Fruit fly (Drosophila melanogaster) whole organism, embryonic: ENCODE measurements around the gene inaE.

Source experiments
- BEAF-32 ChIP-seq: fragments of 200-800 bp; sonication (Bioruptor generic); optimal IDR thresholded peaks from 3 replicates; lab custom pipeline; 2017; ENCODE audit warnings: missing biosample characterization, missing genetic modification characterization, mild to moderate bottlenecking, moderate library complexity, missing genetic modification reagents
- Bgb ChIP-seq: fragments of 200-800 bp; sonication (Bioruptor generic); IDR thresholded peaks from 2 replicates; pipeline ENCODE4 v1.3.6; 2022; ENCODE audit warnings: missing biosample characterization, missing genetic modification characterization; ENCODE audit not compliant: partially characterized antibody
- BtbVII ChIP-seq: fragments of 200-800 bp; sonication (Bioruptor generic); optimal IDR thresholded peaks from 3 replicates; lab custom pipeline; 2017; ENCODE audit warnings: missing biosample characterization, mild to moderate bottlenecking, missing genetic modification characterization
- CG10147 ChIP-seq: fragments of 200-800 bp; sonication (Bioruptor generic); optimal IDR thresholded peaks from 2 replicates; lab custom pipeline; 2019; ENCODE audit warnings: missing biosample characterization, mild to moderate bottlenecking, missing genetic modification characterization, moderate library complexity
- CG12659 ChIP-seq: fragments of 200-800 bp; sonication (Bioruptor generic); optimal IDR thresholded peaks from 3 replicates; lab custom pipeline; 2017; ENCODE audit warnings: mild to moderate bottlenecking, missing biosample characterization, missing genetic modification reagents, missing genetic modification characterization
- CG13287 ChIP-seq: fragments of 200-800 bp; sonication (Bioruptor generic); IDR thresholded peaks from 2 replicates; pipeline ENCODE4 v1.3.6; 2022; ENCODE audit warnings: missing biosample characterization, missing genetic modification characterization; ENCODE audit not compliant: partially characterized antibody
- CG13296 ChIP-seq: fragments of 200-800 bp; sonication (Bioruptor generic); optimal IDR thresholded peaks from 3 replicates; lab custom pipeline; 2018; ENCODE audit warnings: missing biosample characterization, mild to moderate bottlenecking, missing genetic modification characterization
- CG17568 ChIP-seq: fragments of 200-800 bp; sonication (Bioruptor generic); optimal IDR thresholded peaks from 2 replicates; lab custom pipeline; 2018; ENCODE audit warnings: missing biosample characterization, mild to moderate bottlenecking, missing genetic modification characterization, moderate library complexity
- CG2116 ChIP-seq: fragments of 200-800 bp; sonication (Bioruptor generic); optimal IDR thresholded peaks from 3 replicates; lab custom pipeline; 2018; ENCODE audit warnings: missing biosample characterization, mild to moderate bottlenecking, missing genetic modification characterization
- CG4404 ChIP-seq: fragments of 200-800 bp; sonication (Bioruptor generic); IDR thresholded peaks from 2 replicates; pipeline ENCODE4 v1.3.6; 2022; ENCODE audit warnings: missing biosample characterization, missing genetic modification characterization
- CG6791 ChIP-seq: fragments of 200-800 bp; sonication (Bioruptor generic); IDR thresholded peaks from 3 replicates; pipeline ENCODE4 v1.3.6; 2022; ENCODE audit warnings: missing biosample characterization, missing genetic modification characterization; ENCODE audit not compliant: partially characterized antibody
- Dek ChIP-seq: fragments of 200-800 bp; sonication (Bioruptor generic); optimal IDR thresholded peaks from 3 replicates; lab custom pipeline; 2019; ENCODE audit warnings: missing biosample characterization, mild to moderate bottlenecking, missing genetic modification characterization, moderate library complexity
- Dfd ChIP-seq, 2 experiments: fragments of >200 bp; optimal IDR thresholded peaks; 2 replicates each; lab custom pipeline; 2017; ENCODE audit warnings: missing biosample characterization in 2 of 2, missing genetic modification characterization in 2 of 2
- E2f2 ChIP-seq: fragments of 200-800 bp; sonication (Bioruptor generic); IDR thresholded peaks from 2 replicates; pipeline ENCODE4 v1.3.6; 2022; ENCODE audit warnings: missing biosample characterization, missing genetic modification characterization
- Ets65A ChIP-seq: fragments of 200-800 bp; sonication (Bioruptor generic); peaks from one replicate; lab custom pipeline; 2016; ENCODE audit warnings: missing biosample characterization, missing genetic modification characterization
- GATAe ChIP-seq: fragments of 200-800 bp; sonication (Bioruptor generic); conservative IDR thresholded peaks from 2 replicates; pipeline ENCODE4 v1.3.6; 2022; ENCODE audit warnings: missing biosample characterization, missing genetic modification characterization
- Hmr ChIP-seq: fragments of 200-800 bp; sonication (Bioruptor generic); optimal IDR thresholded peaks from 3 replicates; lab custom pipeline; 2017; ENCODE audit warnings: mild to moderate bottlenecking, missing biosample characterization, missing genetic modification reagents, missing genetic modification characterization
- Hr3 ChIP-seq: fragments of 200-800 bp; sonication (Bioruptor generic); optimal IDR thresholded peaks from 3 replicates; lab custom pipeline; 2016; ENCODE audit warnings: missing biosample characterization, missing genetic modification characterization
- Lhr ChIP-seq: fragments of 200-800 bp; sonication (Bioruptor generic); optimal IDR thresholded peaks from 3 replicates; lab custom pipeline; 2017; ENCODE audit warnings: mild to moderate bottlenecking, missing biosample characterization, missing genetic modification reagents, missing genetic modification characterization
- MESR4 ChIP-seq: fragments of 200-800 bp; sonication (Bioruptor generic); optimal IDR thresholded peaks from 2 replicates; lab custom pipeline; 2018; ENCODE audit warnings: missing biosample characterization, mild to moderate bottlenecking, missing genetic modification characterization, moderate library complexity
- Med ChIP-seq: fragments of 200-800 bp; sonication (Bioruptor generic); peaks from one replicate; lab custom pipeline; 2016; ENCODE audit warnings: missing biosample characterization, missing genetic modification characterization, mild to moderate bottlenecking, inconsistent platforms, moderate library complexity
- Opbp ChIP-seq: fragments of 200-800 bp; sonication (Bioruptor generic); IDR thresholded peaks from 3 replicates; pipeline ENCODE4 v1.3.6; 2022; ENCODE audit warnings: missing biosample characterization, missing genetic modification characterization; ENCODE audit not compliant: partially characterized antibody
- Xbp1 ChIP-seq: fragments of 200-800 bp; sonication (Bioruptor generic); optimal IDR thresholded peaks from 3 replicates; lab custom pipeline; 2016; ENCODE audit warnings: missing biosample characterization, mild to moderate bottlenecking, missing genetic modification characterization
- bsh ChIP-seq, 2 experiments: fragments of 200-800 bp; sonication (Bioruptor generic); optimal IDR thresholded peaks; 2 replicates each; lab custom pipeline; 2017 to 2018; ENCODE audit warnings: mild to moderate bottlenecking in 2 of 2, missing biosample characterization in 2 of 2, missing genetic modification characterization in 2 of 2, moderate library complexity in 1 of 2
- cg ChIP-seq: fragments of 200-800 bp; sonication (Bioruptor generic); optimal IDR thresholded peaks from 3 replicates; lab custom pipeline; 2019; ENCODE audit warnings: missing biosample characterization, mild to moderate bottlenecking, missing genetic modification characterization, moderate library complexity
- fd96Cb ChIP-seq: fragments of 200-800 bp; sonication (Bioruptor generic); optimal IDR thresholded peaks from 2 replicates; lab custom pipeline; 2018; ENCODE audit warnings: missing biosample characterization, mild to moderate bottlenecking, missing genetic modification characterization, moderate library complexity
- gfzf ChIP-seq: fragments of 200-800 bp; sonication (Bioruptor generic); optimal IDR thresholded peaks from 2 replicates; lab custom pipeline; 2016; ENCODE audit warnings: missing biosample characterization, mild to moderate bottlenecking, missing genetic modification characterization, moderate library complexity
- gro ChIP-seq: fragments of 200-800 bp; sonication (Bioruptor generic); optimal IDR thresholded peaks from 2 replicates; lab custom pipeline; 2016; ENCODE audit warnings: missing biosample characterization, missing genetic modification characterization
- ind ChIP-seq: fragments of 200-800 bp; sonication (Bioruptor generic); optimal IDR thresholded peaks from 3 replicates; lab custom pipeline; 2016; ENCODE audit warnings: missing biosample characterization, missing genetic modification characterization
- knrl ChIP-seq: fragments of 200-800 bp; sonication (Bioruptor generic); IDR thresholded peaks from 3 replicates; pipeline ENCODE4 v1.3.6; 2022; ENCODE audit warnings: missing biosample characterization, missing genetic modification characterization; ENCODE audit not compliant: partially characterized antibody
- lilli ChIP-seq: fragments of 200-800 bp; sonication (Bioruptor generic); optimal IDR thresholded peaks from 3 replicates; lab custom pipeline; 2016; ENCODE audit warnings: missing biosample characterization, missing genetic modification characterization
- lov ChIP-seq, 2 experiments: fragments of 200-800 bp in 1 of 2; fragments of >200 bp in 1 of 2; sonication (Bioruptor generic) in 1 of 2; IDR thresholded peaks in 1 of 2; optimal IDR thresholded peaks in 1 of 2; 2 replicates in 1 of 2; 3 replicates in 1 of 2; pipeline versions ENCODE4 v1.3.6 to Lab custom; 2017 to 2022; ENCODE audit warnings: missing biosample characterization in 1 of 2, missing genetic modification characterization in 1 of 2
- mam ChIP-seq: fragments of 200-800 bp; sonication (Bioruptor generic); optimal IDR thresholded peaks from 3 replicates; lab custom pipeline; 2016; ENCODE audit warnings: missing biosample characterization, missing genetic modification characterization
- pho ChIP-seq: fragments of 200-800 bp; sonication (Bioruptor generic); optimal IDR thresholded peaks from 2 replicates; lab custom pipeline; 2016; ENCODE audit warnings: missing biosample characterization, missing genetic modification characterization
- pum ChIP-seq: fragments of 200-800 bp; sonication (Bioruptor generic); optimal IDR thresholded peaks from 2 replicates; lab custom pipeline; 2016; ENCODE audit warnings: missing biosample characterization, missing genetic modification characterization
- pzg ChIP-seq: fragments of 200-800 bp; sonication (Bioruptor generic); optimal IDR thresholded peaks from 3 replicates; lab custom pipeline; 2018; ENCODE audit warnings: missing biosample characterization, mild to moderate bottlenecking, missing genetic modification characterization, moderate library complexity
- sc ChIP-seq, 3 experiments: fragments of >200 bp in 2 of 3; fragments of 200-800 bp in 1 of 3; sonication (Bioruptor generic) in 1 of 3; optimal IDR thresholded peaks; 2 replicates in 2 of 3; 3 replicates in 1 of 3; lab custom pipeline; 2017; ENCODE audit warnings: mild to moderate bottlenecking in 1 of 3, missing biosample characterization in 1 of 3, missing genetic modification characterization in 1 of 3, missing genetic modification reagents in 1 of 3
- sob ChIP-seq: fragments of 200-800 bp; sonication (Bioruptor generic); IDR thresholded peaks from 2 replicates; pipeline ENCODE4 v1.3.6; 2022; ENCODE audit warnings: missing biosample characterization, missing genetic modification characterization
- sqz ChIP-seq: fragments of 200-800 bp; sonication (Bioruptor generic); optimal IDR thresholded peaks from 3 replicates; lab custom pipeline; 2018; ENCODE audit warnings: missing biosample characterization, mild to moderate bottlenecking, missing genetic modification characterization
- stc ChIP-seq: fragments of 200-800 bp; sonication (Bioruptor generic); IDR thresholded peaks from 2 replicates; pipeline ENCODE4 v1.3.6; 2022; ENCODE audit warnings: missing biosample characterization, missing genetic modification characterization
- ttk ChIP-seq: fragments of 200-800 bp; sonication (Bioruptor generic); IDR thresholded peaks from 2 replicates; pipeline ENCODE4 v2.1.2; 2022; ENCODE audit warnings: missing biosample characterization, missing genetic modification characterization
- unc-4 ChIP-seq: fragments of 200-800 bp; sonication (Bioruptor generic); IDR thresholded peaks from 2 replicates; pipeline ENCODE4 v1.3.6; 2022; ENCODE audit warnings: missing biosample characterization, missing genetic modification characterization; ENCODE audit not compliant: partially characterized antibody
- usp ChIP-seq: fragments of >200 bp; optimal IDR thresholded peaks from 2 replicates; lab custom pipeline; 2017; ENCODE audit warnings: missing biosample characterization, missing genetic modification characterization
- zfh2 ChIP-seq: fragments of 200-800 bp; sonication (Bioruptor generic); optimal IDR thresholded peaks from 2 replicates; lab custom pipeline; 2016; ENCODE audit warnings: missing biosample characterization, missing genetic modification characterization

The inaE gene

DNA sequence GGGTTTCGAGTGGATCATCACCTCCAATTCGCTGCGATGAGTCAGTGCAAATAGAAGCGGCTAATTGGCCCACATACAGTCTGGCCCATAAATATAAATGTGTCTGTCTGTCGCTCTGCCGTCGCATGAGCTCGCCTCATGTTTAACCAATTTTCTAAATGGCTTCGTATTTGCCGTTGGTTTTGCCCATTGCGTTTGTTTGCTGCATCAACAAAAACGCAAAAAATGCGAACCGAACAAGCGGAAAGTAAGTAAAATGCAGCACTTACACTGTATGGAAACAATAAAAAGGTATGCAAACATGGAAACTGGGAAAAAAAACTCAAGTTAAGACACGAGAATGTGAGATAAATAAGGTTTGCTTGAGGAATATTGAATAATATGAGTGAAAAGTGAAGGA lies 60.0 kb downstream of the inaE start:
- no peak for TF ChIP-seq CG13296 (GFP tag; lab: Kevin White, UChicago)
- 0 out of 2 replicates have a peak, but pooled peaks have one; percentile 20 for TF ChIP-seq sob (GFP tag; lab: Robert Waterston, UW)
- TF ChIP-seq, all 482 proteins: peak for 1

DNA sequence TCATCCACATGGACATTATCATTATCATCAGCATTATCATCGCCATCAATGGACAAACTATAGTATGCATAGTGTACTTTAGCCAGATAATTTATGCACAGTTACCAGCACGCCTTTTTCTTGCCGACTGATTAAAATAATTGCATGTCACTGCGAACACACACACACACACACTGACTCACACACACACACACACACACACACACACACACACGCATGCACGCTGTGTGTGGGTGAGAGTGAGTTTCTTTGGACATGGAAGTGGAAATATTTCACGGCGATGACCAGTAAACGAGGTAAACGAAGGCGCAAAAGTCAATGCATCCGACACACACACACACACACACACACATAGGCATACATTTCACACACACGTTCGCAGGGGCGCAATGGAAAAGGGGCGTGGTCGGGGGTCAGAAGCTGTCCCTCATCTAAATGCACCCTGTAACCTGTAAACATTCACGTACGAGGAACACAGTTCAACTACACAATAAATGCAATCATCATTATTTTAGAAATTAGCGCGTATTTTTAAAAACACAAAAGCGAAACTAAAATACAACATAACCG lies 60.9 kb downstream of the inaE start:
- TF ChIP-seq Dfd (GFP tag; optimal IDR thresholded peaks at IDR 0.05; lab: Kevin White, UChicago) (peak in 1 of 2 experiments; percentile 35), Ets65A (GFP tag; lab: Kevin White, UChicago) (peak; percentile 32), BtbVII (GFP tag; lab: Kevin White, UChicago) (no peak), cg (GFP tag; lab: Kevin White, UChicago) (peak; percentile 38)

DNA sequence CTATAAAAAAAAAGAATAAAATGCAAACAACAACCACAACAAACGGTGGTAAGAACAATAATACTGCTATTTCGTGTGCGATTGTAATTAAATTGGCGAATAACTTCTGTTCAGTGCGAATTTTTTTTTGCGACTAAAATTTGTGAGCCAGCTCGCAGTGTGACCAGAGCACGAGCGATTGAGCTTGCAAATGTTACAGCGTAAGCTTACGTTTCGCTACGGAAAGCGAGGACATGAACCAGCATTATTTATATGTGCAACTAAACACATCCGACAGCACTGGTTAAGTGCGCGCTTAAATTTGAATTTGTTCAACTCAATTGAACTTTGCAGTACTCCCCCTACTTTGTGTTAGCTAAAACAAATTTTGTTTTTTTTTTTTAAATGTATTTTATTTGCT lies 62.2 kb downstream of the inaE start, which contains the start of gene AMPdeam:
TSS of gene AMPdeam (minus strand) at position 139 of the 400 bp plus-strand sequence.
- no peak for TF ChIP-seq CG4404
- no peak for TF ChIP-seq Med (GFP tag; lab: Kevin White, UChicago)
- TF ChIP-seq fd96Cb (tag; lab: Kevin White, UChicago), result no peak
- TF ChIP-seq knrl (GFP tag; lab: Robert Waterston, UW), result 0 out of 3 replicates have a peak, but pooled peaks have one; percentile 47
- no peak for TF ChIP-seq stc (GFP tag; lab: Robert Waterston, UW)
- TF ChIP-seq lilli, result peak; percentile 36
- peak; percentile 66 for TF ChIP-seq Ets65A (GFP tag; lab: Kevin White, UChicago)
- peak; percentile 24 for TF ChIP-seq sqz (GFP tag; lab: Kevin White, UChicago)
- TF ChIP-seq usp (GFP tag; lab: Kevin White, UChicago), result no peak
- no peak for TF ChIP-seq bsh (GFP tag; optimal IDR thresholded peaks at IDR 0.05; lab: Kevin White, UChicago)
- peak; percentile 18 for TF ChIP-seq Xbp1 (GFP tag; lab: Kevin White, UChicago)
- peak; percentile 9 for TF ChIP-seq pho (GFP tag; lab: Kevin White, UChicago)
- TF ChIP-seq CG13287 (GFP tag; lab: Robert Waterston, UW), result peak; percentile 70
- peak; percentile 53 for TF ChIP-seq CG12659 (GFP tag; lab: Kevin White, UChicago)
- no peak for TF ChIP-seq lov (optimal IDR thresholded peaks at IDR 0.05; lab: Kevin White, UChicago)
- TF ChIP-seq lov (GFP tag; IDR thresholded peaks at IDR 0.05; lab: Robert Waterston, UW), result no peak
- peak; percentile 18 for TF ChIP-seq mam (GFP tag; lab: Kevin White, UChicago)
- peak; percentile 51; the same call in 1 of the 2 replicates for TF ChIP-seq Bgb (GFP tag; lab: Robert Waterston, UW)
- TF ChIP-seq gfzf (GFP tag; lab: Kevin White, UChicago), result peak; percentile 85
- TF ChIP-seq sc (optimal IDR thresholded peaks at IDR 0.05; lab: Kevin White, UChicago), result no peak
- no peak for TF ChIP-seq sc (GFP tag; optimal IDR thresholded peaks at IDR 0.05; lab: Kevin White, UChicago)
- TF ChIP-seq gro (GFP tag; lab: Kevin White, UChicago), result peak; percentile 22
- peak; percentile 25 for TF ChIP-seq pum
- TF ChIP-seq unc-4 (GFP tag; lab: Robert Waterston, UW), result peak; percentile 26; the same call in 1 of the 2 replicates
- peak; percentile 84 for TF ChIP-seq Lhr (GFP tag; lab: Kevin White, UChicago)
- peak; percentile 96 for TF ChIP-seq E2f2 (GFP tag; lab: Robert Waterston, UW)
- TF ChIP-seq MESR4 (GFP tag; lab: Kevin White, UChicago), result no peak
- 0 out of 3 replicates have a peak, but pooled peaks have one; percentile 6 for TF ChIP-seq CG6791 (GFP tag; lab: Robert Waterston, UW)
- TF ChIP-seq ind (GFP tag; lab: Kevin White, UChicago), result peak; percentile 16
- peak; percentile 90 for TF ChIP-seq pzg (GFP tag; lab: Kevin White, UChicago)
- TF ChIP-seq Dek (tag; lab: Kevin White, UChicago), result no peak
- peak; percentile 25 for TF ChIP-seq CG2116
- peak; percentile 35 for TF ChIP-seq zfh2 (GFP tag; lab: Kevin White, UChicago)
- TF ChIP-seq CG17568 (GFP tag; lab: Kevin White, UChicago), result no peak
- TF ChIP-seq Hmr, result no peak
- no peak; the same call in 1 of the 3 replicates for TF ChIP-seq Opbp (GFP tag; lab: Robert Waterston, UW)
- no peak for TF ChIP-seq CG10147 (GFP tag; lab: Kevin White, UChicago)
- no peak for TF ChIP-seq Hr3
- no peak for TF ChIP-seq GATAe
- peak; percentile 29 for TF ChIP-seq BEAF-32 (GFP tag; lab: Kevin White, UChicago)
- no peak for TF ChIP-seq ttk
